Fruit fly (Drosophila melanogaster) whole organism, embryonic: ENCODE data around the gene CG10413.

Source experiments
- CG10321 ChIP-seq: fragments of 200-800 bp; sonication (Bioruptor generic); IDR thresholded peaks from 2 replicates; pipeline ENCODE4 v1.3.6; 2022; ENCODE audit warnings: missing biosample characterization, missing genetic modification characterization
- CG10979 ChIP-seq: fragments of 200-800 bp; sonication (Bioruptor generic); optimal IDR thresholded peaks from 2 replicates; lab custom pipeline; 2018; ENCODE audit warnings: missing biosample characterization, mild to moderate bottlenecking, missing genetic modification characterization, moderate library complexity
- CG11093 ChIP-seq: fragments of 200-800 bp; sonication (Bioruptor generic); IDR thresholded peaks from 3 replicates; pipeline ENCODE4 v1.3.6; 2022; ENCODE audit warnings: missing biosample characterization, missing genetic modification characterization
- CG11560 ChIP-seq: fragments of 200-800 bp; sonication (Bioruptor generic); IDR thresholded peaks from 3 replicates; pipeline ENCODE4 v1.3.6; 2022; ENCODE audit warnings: missing biosample characterization, missing genetic modification characterization
- CG11696 ChIP-seq: fragments of 200-800 bp; sonication (Bioruptor generic); IDR thresholded peaks from 2 replicates; pipeline ENCODE4 v1.3.6; 2022; ENCODE audit warnings: missing biosample characterization, missing genetic modification characterization
- CG1233 ChIP-seq: fragments of 200-800 bp; sonication (Bioruptor generic); optimal IDR thresholded peaks from 4 replicates; lab custom pipeline; 2018; ENCODE audit warnings: missing biosample characterization, mild to moderate bottlenecking, missing genetic modification characterization
- CG14014 ChIP-seq: fragments of 200-800 bp; sonication (Bioruptor generic); IDR thresholded peaks from 2 replicates; pipeline ENCODE4 v1.3.6; 2022; ENCODE audit warnings: missing biosample characterization, missing genetic modification characterization
- CG15011 ChIP-seq: fragments of 200-800 bp; sonication (Bioruptor generic); optimal IDR thresholded peaks from 3 replicates; lab custom pipeline; 2018; ENCODE audit warnings: missing biosample characterization, mild to moderate bottlenecking, missing genetic modification characterization
- CG15073 ChIP-seq: fragments of 200-800 bp; sonication (Bioruptor generic); optimal IDR thresholded peaks from 2 replicates; lab custom pipeline; 2016; ENCODE audit warnings: missing biosample characterization, missing genetic modification characterization
- CG16779 ChIP-seq: fragments of 200-800 bp; sonication (Bioruptor generic); IDR thresholded peaks from 2 replicates; pipeline ENCODE4 v1.3.6; 2022; ENCODE audit warnings: missing biosample characterization, missing genetic modification characterization
- CG2129 ChIP-seq: fragments of 200-800 bp; sonication (Bioruptor generic); IDR thresholded peaks from 2 replicates; pipeline ENCODE4 v1.3.6; 2022; ENCODE audit warnings: missing biosample characterization, missing genetic modification characterization; ENCODE audit not compliant: partially characterized antibody
- CG2199 ChIP-seq: fragments of 200-800 bp; sonication (Bioruptor generic); IDR thresholded peaks from 3 replicates; pipeline ENCODE4 v1.3.6; 2022; ENCODE audit warnings: missing biosample characterization, missing genetic modification characterization
- CG2889 ChIP-seq: fragments of 200-800 bp; sonication (Bioruptor generic); IDR thresholded peaks from 3 replicates; pipeline ENCODE4 v1.3.6; 2022; ENCODE audit warnings: missing biosample characterization, missing genetic modification characterization
- CG30403 ChIP-seq: fragments of 200-800 bp; sonication (Bioruptor generic); optimal IDR thresholded peaks from 3 replicates; lab custom pipeline; 2016; ENCODE audit warnings: missing biosample characterization, missing genetic modification characterization
- CG31224 ChIP-seq: fragments of 200-800 bp; sonication (Bioruptor generic); IDR thresholded peaks from 2 replicates; pipeline ENCODE4 v1.3.6; 2022; ENCODE audit warnings: missing biosample characterization, missing genetic modification characterization
- CG3407 ChIP-seq: fragments of 200-800 bp; sonication (Bioruptor generic); optimal IDR thresholded peaks from 2 replicates; lab custom pipeline; 2018; ENCODE audit warnings: missing biosample characterization, mild to moderate bottlenecking, missing genetic modification characterization
- CG6272 ChIP-seq: fragments of 200-800 bp; sonication (Bioruptor generic); IDR thresholded peaks from 2 replicates; pipeline ENCODE4 v1.3.6; 2022; ENCODE audit warnings: missing biosample characterization, missing genetic modification characterization
- CG7357 ChIP-seq: fragments of 200-800 bp; sonication (Bioruptor generic); IDR thresholded peaks from 3 replicates; pipeline ENCODE4 v1.3.6; 2022; ENCODE audit warnings: missing biosample characterization, missing genetic modification characterization
- CG7987 ChIP-seq: fragments of 200-800 bp; sonication (Bioruptor generic); optimal IDR thresholded peaks from 2 replicates; lab custom pipeline; 2018; ENCODE audit warnings: missing biosample characterization, mild to moderate bottlenecking, missing genetic modification characterization, moderate library complexity
- CG8281 ChIP-seq: fragments of 200-800 bp; sonication (Bioruptor generic); optimal IDR thresholded peaks from 2 replicates; lab custom pipeline; 2018; ENCODE audit warnings: missing biosample characterization, mild to moderate bottlenecking, missing genetic modification characterization, moderate library complexity
- CG8765 ChIP-seq: fragments of 200-800 bp; sonication (Bioruptor generic); IDR thresholded peaks from 2 replicates; pipeline ENCODE4 v1.3.6; 2022; ENCODE audit warnings: missing biosample characterization, missing genetic modification characterization
- CG8924 ChIP-seq: fragments of 200-800 bp; optimal IDR thresholded peaks from 3 replicates; lab custom pipeline; 2019; ENCODE audit warnings: missing biosample characterization, mild to moderate bottlenecking, missing genetic modification characterization, moderate library complexity
- CG9932 ChIP-seq: fragments of 200-800 bp; sonication (Bioruptor generic); IDR thresholded peaks from 2 replicates; pipeline ENCODE4 v1.3.6; 2022; ENCODE audit warnings: missing biosample characterization, missing genetic modification characterization
- CHES-1-like ChIP-seq: fragments of 200-800 bp; sonication (Bioruptor generic); optimal IDR thresholded peaks from 2 replicates; lab custom pipeline; 2016; ENCODE audit warnings: missing biosample characterization, missing genetic modification characterization
- Dref ChIP-seq: fragments of 200-800 bp; sonication (Bioruptor generic); IDR thresholded peaks from 2 replicates; pipeline ENCODE4 v1.3.6; 2022; ENCODE audit warnings: missing biosample characterization, missing genetic modification characterization
- Fer3 ChIP-seq: fragments of 200-800 bp; sonication (Bioruptor generic); optimal IDR thresholded peaks from 2 replicates; lab custom pipeline; 2018; ENCODE audit warnings: missing biosample characterization, mild to moderate bottlenecking, missing genetic modification characterization, moderate library complexity
- Gug ChIP-seq: fragments of 200-800 bp; sonication (Bioruptor generic); IDR thresholded peaks from 4 replicates; pipeline ENCODE4 v1.3.6; 2022; ENCODE audit warnings: missing biosample characterization, missing genetic modification characterization
- Lpt ChIP-seq: fragments of >200 bp; optimal IDR thresholded peaks from 2 replicates; lab custom pipeline; 2018; ENCODE audit warnings: missing biosample characterization, missing genetic modification characterization
- Mrtf ChIP-seq: fragments of 200-800 bp; sonication (Bioruptor generic); IDR thresholded peaks from 3 replicates; pipeline ENCODE4 v1.3.6; 2022; ENCODE audit warnings: missing biosample characterization, missing genetic modification characterization
- Oli ChIP-seq: fragments of 200-800 bp; sonication (Bioruptor generic); optimal IDR thresholded peaks from 2 replicates; lab custom pipeline; 2018; ENCODE audit warnings: missing biosample characterization, mild to moderate bottlenecking, missing genetic modification characterization, moderate library complexity
- Side ChIP-seq: fragments of 200-800 bp; sonication (Bioruptor generic); optimal IDR thresholded peaks from 2 replicates; lab custom pipeline; 2016; ENCODE audit warnings: missing biosample characterization, missing genetic modification characterization
- Sin3A ChIP-seq: fragments of >200 bp; optimal IDR thresholded peaks from 2 replicates; lab custom pipeline; 2018
- Trl ChIP-seq, 3 experiments: fragments of >200 bp in 2 of 3; fragments of 200-800 bp in 1 of 3; sonication (Bioruptor generic) in 1 of 3; optimal IDR thresholded peaks; 2 replicates in 1 of 3; 3 replicates in 2 of 3; lab custom pipeline; 2016 to 2017; ENCODE audit warnings: missing biosample characterization in 1 of 3, missing genetic modification characterization in 1 of 3
- bcd ChIP-seq: fragments of 200-800 bp; sonication (Bioruptor generic); optimal IDR thresholded peaks from 2 replicates; lab custom pipeline; 2017; ENCODE audit warnings: missing biosample characterization, mild to moderate bottlenecking, missing genetic modification characterization
- br ChIP-seq: fragments of >200 bp; optimal IDR thresholded peaks from 2 replicates; lab custom pipeline; 2017
- crp ChIP-seq, 2 experiments: fragments of 200-800 bp; sonication (Bioruptor generic); optimal IDR thresholded peaks; 2 replicates in 1 of 2; 3 replicates in 1 of 2; lab custom pipeline; 2017; ENCODE audit warnings: missing biosample characterization in 2 of 2, missing genetic modification characterization in 2 of 2, mild to moderate bottlenecking in 1 of 2, moderate library complexity in 1 of 2
- danr ChIP-seq: fragments of 200-800 bp; sonication (Bioruptor generic); IDR thresholded peaks from 2 replicates; pipeline ENCODE4 v1.3.6; 2022; ENCODE audit warnings: missing biosample characterization, missing genetic modification characterization
- dysf ChIP-seq: fragments of 200-800 bp; sonication (Bioruptor generic); IDR thresholded peaks from 3 replicates; pipeline ENCODE4 v1.3.6; 2022; ENCODE audit warnings: missing biosample characterization, missing genetic modification characterization
- gce ChIP-seq: fragments of 200-800 bp; sonication (Bioruptor generic); IDR thresholded peaks from 3 replicates; pipeline ENCODE4 v1.3.6; 2022; ENCODE audit warnings: missing biosample characterization, missing genetic modification characterization
- gfzf ChIP-seq: fragments of 200-800 bp; sonication (Bioruptor generic); optimal IDR thresholded peaks from 2 replicates; lab custom pipeline; 2016; ENCODE audit warnings: missing biosample characterization, mild to moderate bottlenecking, missing genetic modification characterization, moderate library complexity
- lola ChIP-seq, 3 experiments: fragments of >200 bp in 2 of 3; fragments of 200-800 bp in 1 of 3; sonication (Bioruptor generic) in 1 of 3; optimal IDR thresholded peaks; 2 replicates each; lab custom pipeline; 2017 to 2019; ENCODE audit warnings: missing biosample characterization in 3 of 3, missing genetic modification characterization in 3 of 3, mild to moderate bottlenecking in 1 of 3, moderate library complexity in 1 of 3
- lov ChIP-seq, 2 experiments: fragments of 200-800 bp in 1 of 2; fragments of >200 bp in 1 of 2; sonication (Bioruptor generic) in 1 of 2; IDR thresholded peaks in 1 of 2; optimal IDR thresholded peaks in 1 of 2; 2 replicates in 1 of 2; 3 replicates in 1 of 2; pipeline versions ENCODE4 v1.3.6 to Lab custom; 2017 to 2022; ENCODE audit warnings: missing biosample characterization in 1 of 2, missing genetic modification characterization in 1 of 2
- odd ChIP-seq: fragments of 200-800 bp; sonication (Bioruptor generic); optimal IDR thresholded peaks from 2 replicates; lab custom pipeline; 2017; ENCODE audit warnings: missing biosample characterization, mild to moderate bottlenecking, missing genetic modification characterization
- rib ChIP-seq: fragments of 200-800 bp; sonication (Bioruptor generic); IDR thresholded peaks from 2 replicates; pipeline ENCODE4 v1.3.6; 2022; ENCODE audit warnings: missing biosample characterization, missing genetic modification characterization
- salm ChIP-seq: fragments of 200-800 bp; sonication (Bioruptor generic); optimal IDR thresholded peaks from 2 replicates; lab custom pipeline; 2018; ENCODE audit warnings: missing biosample characterization, mild to moderate bottlenecking, missing genetic modification characterization
- sim ChIP-seq: fragments of 200-800 bp; sonication (Bioruptor generic); IDR thresholded peaks from 2 replicates; pipeline ENCODE4 v1.3.6; 2022; ENCODE audit warnings: missing biosample characterization, missing genetic modification characterization
- tap ChIP-seq: fragments of 200-800 bp; optimal IDR thresholded peaks from 3 replicates; lab custom pipeline; 2019; ENCODE audit warnings: missing biosample characterization, mild to moderate bottlenecking, missing genetic modification characterization, moderate library complexity
- trem ChIP-seq: fragments of 200-800 bp; optimal IDR thresholded peaks from 3 replicates; lab custom pipeline; 2019; ENCODE audit warnings: missing biosample characterization, mild to moderate bottlenecking, missing genetic modification characterization, moderate library complexity
- trh ChIP-seq: fragments of 200-800 bp; sonication (Bioruptor generic); optimal IDR thresholded peaks from 2 replicates; lab custom pipeline; 2016; ENCODE audit warnings: missing biosample characterization, missing genetic modification characterization
- usp ChIP-seq: fragments of >200 bp; optimal IDR thresholded peaks from 2 replicates; lab custom pipeline; 2017; ENCODE audit warnings: missing biosample characterization, missing genetic modification characterization

CG10413 gene

DNA sequence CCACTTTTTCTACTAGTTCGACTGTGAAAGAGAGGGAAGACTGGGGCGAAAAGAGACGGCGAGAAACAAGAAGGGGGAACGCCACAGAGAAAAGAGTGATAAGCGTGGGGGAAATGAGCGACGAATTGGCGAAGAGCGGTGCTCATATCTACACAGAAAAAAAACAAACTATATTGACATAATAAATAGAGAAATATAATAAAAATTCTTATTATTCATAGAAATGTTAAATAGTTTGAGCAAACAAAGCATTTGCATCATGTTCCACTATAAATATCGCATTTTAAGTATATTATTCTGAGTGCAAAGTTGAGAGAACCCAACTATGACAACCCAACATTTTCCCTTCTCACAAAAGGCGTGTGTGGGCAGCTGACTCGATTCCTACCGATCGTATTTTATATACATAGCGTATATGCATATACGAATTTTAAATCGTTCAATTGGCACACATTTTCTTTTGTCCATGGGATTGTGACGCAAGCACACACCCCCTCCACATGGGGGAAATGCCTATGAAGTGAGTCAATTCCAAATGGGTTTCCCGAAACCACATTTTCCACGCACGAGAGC lies 47.0 kb downstream of the CG10413 start (continued):
- TF ChIP-seq CG10321 (GFP tag; lab: Robert Waterston, UW): peak; percentile 61; the same call in 1 of the 2 replicates
- 0 out of 3 replicates have a peak, but pooled peaks have one; percentile 23 for TF ChIP-seq CG11560 (tag; lab: Robert Waterston, UW)
- TF ChIP-seq dysf (GFP tag; lab: Robert Waterston, UW): peak; percentile 90; the same call in 2 of the 3 replicates
- peak; percentile 78 for TF ChIP-seq Oli (tag; lab: Kevin White, UChicago)
- TF ChIP-seq sim (GFP tag; lab: Robert Waterston, UW): no peak
- peak; percentile 51 for TF ChIP-seq salm (tag; lab: Kevin White, UChicago)
- TF ChIP-seq CHES-1-like (GFP tag; lab: Kevin White, UChicago): no peak
- peak; percentile 80 for TF ChIP-seq CG8924 (tag; lab: Kevin White, UChicago)
- TF ChIP-seq Dref (GFP tag; lab: Robert Waterston, UW): no peak
- TF ChIP-seq CG3407: peak; percentile 50
- peak; percentile 61; the same call in 1 of the 3 replicates for TF ChIP-seq CG2889 (GFP tag; lab: Robert Waterston, UW)
- peak; percentile 35 for TF ChIP-seq trem (tag; lab: Kevin White, UChicago)
- TF ChIP-seq CG8765 (GFP tag; lab: Robert Waterston, UW): no peak
- TF ChIP-seq bcd (GFP tag; lab: Kevin White, UChicago): peak; percentile 68
- no peak for TF ChIP-seq CG2129 (GFP tag; lab: Robert Waterston, UW)
- no peak for TF ChIP-seq usp (GFP tag; lab: Kevin White, UChicago)
- no peak for TF ChIP-seq Gug
- peak; percentile 86 for TF ChIP-seq CG9932
- peak; percentile 72 for TF ChIP-seq CG10979 (tag; lab: Kevin White, UChicago)
- TF ChIP-seq CG14014: peak; percentile 88
- no peak for TF ChIP-seq Sin3A (lab: Kevin White, UChicago)
- no peak for TF ChIP-seq br (lab: Kevin White, UChicago)
- TF ChIP-seq CG6272 (GFP tag; lab: Robert Waterston, UW): no peak; the same call in 1 of the 2 replicates
- TF ChIP-seq CG8281 (tag; lab: Kevin White, UChicago): peak; percentile 45
- peak; percentile 67; the same call in 1 of the 2 replicates for TF ChIP-seq rib
- TF ChIP-seq Fer3: peak; percentile 67
- no peak for TF ChIP-seq Lpt (GFP tag; lab: Kevin White, UChicago)
- TF ChIP-seq CG7987 (GFP tag; lab: Kevin White, UChicago): no peak
- peak; percentile 56; the same call in 1 of the 2 replicates for TF ChIP-seq CG11696 (GFP tag; lab: Robert Waterston, UW)
- TF ChIP-seq CG31224 (GFP tag; lab: Robert Waterston, UW): peak; percentile 66
- no peak for TF ChIP-seq CG15073 (GFP tag; lab: Kevin White, UChicago)
- peak; percentile 43 for TF ChIP-seq tap (tag; lab: Kevin White, UChicago)
- no peak for TF ChIP-seq Side (GFP tag; lab: Kevin White, UChicago)
- TF ChIP-seq gfzf (GFP tag; lab: Kevin White, UChicago): no peak
- peak; percentile 75 for TF ChIP-seq CG30403 (GFP tag; lab: Kevin White, UChicago)
- no peak for TF ChIP-seq CG2199 (GFP tag; lab: Robert Waterston, UW)
- peak; percentile 65; the same call in 1 of the 3 replicates for TF ChIP-seq Mrtf (GFP tag; lab: Robert Waterston, UW)
- TF ChIP-seq Trl (optimal IDR thresholded peaks at IDR 0.05; lab: Kevin White, UChicago): peak; percentile 26 to 66
- no peak for TF ChIP-seq Trl (GFP tag; optimal IDR thresholded peaks at IDR 0.05; lab: Kevin White, UChicago)
- TF ChIP-seq CG7357 (GFP tag; lab: Robert Waterston, UW): peak; percentile 71; the same call in 2 of the 3 replicates
- TF ChIP-seq gce: no peak
- TF ChIP-seq trh (GFP tag; lab: Kevin White, UChicago): no peak
- peak; percentile 58; the same call in 1 of the 3 replicates for TF ChIP-seq CG11093 (GFP tag; lab: Robert Waterston, UW)
- no peak for TF ChIP-seq lov (optimal IDR thresholded peaks at IDR 0.05; lab: Kevin White, UChicago)
- no peak for TF ChIP-seq lov (GFP tag; IDR thresholded peaks at IDR 0.05; lab: Robert Waterston, UW)
- no peak for TF ChIP-seq CG16779 (GFP tag; lab: Robert Waterston, UW)
- TF ChIP-seq CG1233: peak; percentile 49
- TF ChIP-seq odd (GFP tag; lab: Kevin White, UChicago): peak; percentile 44
- TF ChIP-seq danr (GFP tag; lab: Robert Waterston, UW): peak; percentile 61
- TF ChIP-seq CG15011 (GFP tag; lab: Kevin White, UChicago): peak; percentile 39
- TF ChIP-seq lola (GFP tag; optimal IDR thresholded peaks at IDR 0.05; lab: Kevin White, UChicago): no peak
- TF ChIP-seq crp (GFP tag; optimal IDR thresholded peaks at IDR 0.05; lab: Kevin White, UChicago): peak in 1 of 2 experiments; percentile 9
